Worm (Caenorhabditis elegans) whole organism, L3 larva: ENCODE measurements around the gene tat-3.

Experiments
- R02D3.7 ChIP-seq: fragments of 150-350 bp; optimal IDR thresholded peaks from 2 replicates; lab custom pipeline; 2014; ENCODE audit warnings: missing biosample characterization, missing genetic modification characterization
- ZK546.5 ChIP-seq: sonication (generic microtip); optimal IDR thresholded peaks from 2 replicates; lab custom pipeline; 2017; ENCODE audit warnings: missing biosample characterization, missing genetic modification characterization
- aly-2 ChIP-seq: fragments of 150-350 bp; optimal IDR thresholded peaks from 2 replicates; lab custom pipeline; 2014; ENCODE audit warnings: missing biosample characterization, missing genetic modification characterization
- ama-1 ChIP-seq: fragments of 150-350 bp; optimal IDR thresholded peaks from 2 replicates; lab custom pipeline; 2018
- ceh-16 ChIP-seq: sonication (generic microtip); optimal IDR thresholded peaks from 2 replicates; lab custom pipeline; 2017; ENCODE audit warnings: missing biosample characterization, missing genetic modification characterization
- ceh-28 ChIP-seq: fragments of 150-350 bp; optimal IDR thresholded peaks from 2 replicates; lab custom pipeline; 2014; ENCODE audit warnings: missing biosample characterization, missing genetic modification reagents, missing genetic modification characterization
- ceh-82 ChIP-seq: fragments of 150-350 bp; optimal IDR thresholded peaks from 2 replicates; lab custom pipeline; 2014; ENCODE audit warnings: missing biosample characterization, missing genetic modification characterization
- ceh-9 ChIP-seq: sonication (generic microtip); optimal IDR thresholded peaks from 2 replicates; lab custom pipeline; 2018; ENCODE audit warnings: missing biosample characterization, missing genetic modification characterization
- daf-12 ChIP-seq: fragments of 150-350 bp; optimal IDR thresholded peaks from 2 replicates; lab custom pipeline; 2014; ENCODE audit warnings: missing biosample characterization, missing genetic modification reagents, missing genetic modification characterization
- egl-27 ChIP-seq: sonication (generic microtip); optimal IDR thresholded peaks from 4 replicates; lab custom pipeline; 2017; ENCODE audit warnings: missing biosample characterization, missing genetic modification reagents, missing genetic modification characterization
- egl-5 ChIP-seq: fragments of 150-350 bp; optimal IDR thresholded peaks from 2 replicates; lab custom pipeline; 2017; ENCODE audit warnings: missing biosample characterization, missing genetic modification reagents, missing genetic modification characterization, inconsistent platforms
- elt-1 ChIP-seq: fragments of 150-350 bp; optimal IDR thresholded peaks from 2 replicates; lab custom pipeline; 2014; ENCODE audit warnings: missing biosample characterization, missing genetic modification characterization
- elt-2 ChIP-seq: sonication (generic microtip); optimal IDR thresholded peaks from 2 replicates; lab custom pipeline; 2016; ENCODE audit warnings: missing genetic modification reagents, mild to moderate bottlenecking, missing genetic modification characterization, missing compliant biosample characterization
- elt-3 ChIP-seq, 3 experiments: fragments of 150-350 bp in 1 of 3; sonication (generic microtip) in 2 of 3; optimal IDR thresholded peaks; 2 replicates in 2 of 3; 4 replicates in 1 of 3; lab custom pipeline; 2014 to 2017; ENCODE audit warnings: missing biosample characterization in 3 of 3, missing genetic modification characterization in 3 of 3
- eor-1 ChIP-seq, 2 experiments: fragments of 150-350 bp; optimal IDR thresholded peaks; 2 replicates each; lab custom pipeline; 2014 to 2018; ENCODE audit warnings: missing biosample characterization in 2 of 2, missing genetic modification characterization in 2 of 2
- fkh-10 ChIP-seq: sonication (generic microtip); optimal IDR thresholded peaks from 2 replicates; lab custom pipeline; 2017; ENCODE audit warnings: missing biosample characterization, missing genetic modification reagents, missing genetic modification characterization
- fkh-2 ChIP-seq: fragments of 150-350 bp; optimal IDR thresholded peaks from 2 replicates; lab custom pipeline; 2014; ENCODE audit warnings: missing biosample characterization, missing genetic modification reagents, missing genetic modification characterization
- fos-1 ChIP-seq: fragments of 150-350 bp; optimal IDR thresholded peaks from 2 replicates; lab custom pipeline; 2014; ENCODE audit warnings: missing biosample characterization, missing genetic modification characterization
- hmg-11 ChIP-seq: sonication (generic microtip); optimal IDR thresholded peaks from 2 replicates; lab custom pipeline; 2016; ENCODE audit warnings: missing genetic modification characterization, missing compliant biosample characterization
- jun-1 ChIP-seq: fragments of 150-350 bp; optimal IDR thresholded peaks from 2 replicates; lab custom pipeline; 2014; ENCODE audit warnings: missing biosample characterization, missing genetic modification reagents, missing genetic modification characterization
- lin-15B ChIP-seq: fragments of 150-350 bp; optimal IDR thresholded peaks from 2 replicates; lab custom pipeline; 2014; ENCODE audit warnings: missing biosample characterization, missing genetic modification characterization
- lin-39 ChIP-seq: fragments of 150-350 bp; optimal IDR thresholded peaks from 2 replicates; lab custom pipeline; 2018; ENCODE audit warnings: missing biosample characterization, missing genetic modification reagents, missing genetic modification characterization
- lsy-12 ChIP-seq: sonication (generic microtip); optimal IDR thresholded peaks from 2 replicates; lab custom pipeline; 2016; ENCODE audit warnings: mild to moderate bottlenecking, missing genetic modification characterization, missing compliant biosample characterization
- mdl-1 ChIP-seq: fragments of 150-350 bp; optimal IDR thresholded peaks from 2 replicates; lab custom pipeline; 2014; ENCODE audit warnings: missing biosample characterization, missing genetic modification characterization
- mml-1 ChIP-seq: fragments of 150-350 bp; sonication (generic microtip); optimal IDR thresholded peaks from 3 replicates; lab custom pipeline; 2014; ENCODE audit warnings: missing biosample characterization, missing genetic modification characterization
- nfya-1 ChIP-seq: sonication (generic microtip); optimal IDR thresholded peaks from 2 replicates; lab custom pipeline; 2017; ENCODE audit warnings: missing genetic modification characterization, mild to moderate bottlenecking, missing compliant biosample characterization, antibody characterized with exemption, moderate library complexity; ENCODE audit not compliant: insufficient read depth
- nhr-11 ChIP-seq: fragments of 150-350 bp; optimal IDR thresholded peaks from 2 replicates; lab custom pipeline; 2014; ENCODE audit warnings: missing biosample characterization, missing genetic modification characterization
- nhr-12 ChIP-seq: fragments of 150-350 bp; optimal IDR thresholded peaks from 2 replicates; lab custom pipeline; 2014; ENCODE audit warnings: missing biosample characterization, missing genetic modification characterization
- nhr-23 ChIP-seq: fragments of 150-350 bp; optimal IDR thresholded peaks from 2 replicates; lab custom pipeline; 2014; ENCODE audit warnings: missing biosample characterization, missing genetic modification reagents, missing genetic modification characterization
- nhr-237 ChIP-seq: fragments of 150-350 bp; optimal IDR thresholded peaks from 2 replicates; lab custom pipeline; 2014; ENCODE audit warnings: missing biosample characterization, missing genetic modification characterization
- nhr-25 ChIP-seq: sonication (generic microtip); optimal IDR thresholded peaks from 2 replicates; lab custom pipeline; 2017; ENCODE audit warnings: missing biosample characterization, missing genetic modification characterization
- nhr-28 ChIP-seq: fragments of 150-350 bp; optimal IDR thresholded peaks from 2 replicates; lab custom pipeline; 2014; ENCODE audit warnings: missing biosample characterization, missing genetic modification characterization
- nhr-43 ChIP-seq: sonication (generic microtip); optimal IDR thresholded peaks from 2 replicates; lab custom pipeline; 2016; ENCODE audit warnings: mild to moderate bottlenecking, missing genetic modification characterization, missing compliant biosample characterization; ENCODE audit not compliant: poor library complexity, severe bottlenecking
- nhr-67 ChIP-seq: fragments of 150-350 bp; optimal IDR thresholded peaks from 2 replicates; lab custom pipeline; 2014; ENCODE audit warnings: missing biosample characterization, missing genetic modification characterization
- nhr-76 ChIP-seq: fragments of 150-350 bp; sonication (generic microtip); optimal IDR thresholded peaks from 5 replicates; lab custom pipeline; 2014; ENCODE audit warnings: missing biosample characterization, missing genetic modification characterization
- nhr-77 ChIP-seq: fragments of 150-350 bp; optimal IDR thresholded peaks from 2 replicates; lab custom pipeline; 2014; ENCODE audit warnings: missing biosample characterization, missing genetic modification characterization
- pha-4 ChIP-seq: fragments of 150-350 bp; optimal IDR thresholded peaks from 2 replicates; lab custom pipeline; 2014; ENCODE audit warnings: missing biosample characterization, missing genetic modification reagents, missing genetic modification characterization
- pqm-1 ChIP-seq: fragments of 150-350 bp; optimal IDR thresholded peaks from 2 replicates; lab custom pipeline; 2017; ENCODE audit warnings: missing biosample characterization, missing genetic modification characterization, inconsistent platforms
- sea-2 ChIP-seq: fragments of 150-350 bp; sonication (generic microtip); optimal IDR thresholded peaks from 4 replicates; lab custom pipeline; 2014; ENCODE audit warnings: missing biosample characterization, missing genetic modification reagents, missing genetic modification characterization
- skn-1 ChIP-seq: fragments of 150-350 bp; optimal IDR thresholded peaks from 2 replicates; lab custom pipeline; 2014; ENCODE audit warnings: missing biosample characterization, missing genetic modification characterization
- snpc-4 ChIP-seq: fragments of 150-350 bp; optimal IDR thresholded peaks from 2 replicates; lab custom pipeline; 2014; ENCODE audit warnings: missing biosample characterization, missing genetic modification characterization
- tbx-2 ChIP-seq: sonication (generic microtip); optimal IDR thresholded peaks from 2 replicates; lab custom pipeline; 2016; ENCODE audit warnings: mild to moderate bottlenecking, missing genetic modification characterization, missing compliant biosample characterization
- unc-39 ChIP-seq: sonication (generic microtip); optimal IDR thresholded peaks from 4 replicates; lab custom pipeline; 2017; ENCODE audit warnings: missing biosample characterization, missing genetic modification characterization
- unc-62 ChIP-seq: fragments of 150-350 bp; sonication (generic microtip); optimal IDR thresholded peaks from 4 replicates; lab custom pipeline; 2014; ENCODE audit warnings: missing biosample characterization, missing genetic modification reagents, missing genetic modification characterization
- zag-1 ChIP-seq: fragments of 150-350 bp; optimal IDR thresholded peaks from 2 replicates; lab custom pipeline; 2014; ENCODE audit warnings: missing biosample characterization, missing genetic modification characterization
- ztf-11 ChIP-seq: fragments of 150-350 bp; optimal IDR thresholded peaks from 2 replicates; lab custom pipeline; 2014; ENCODE audit warnings: missing biosample characterization, missing genetic modification characterization
- ztf-4 ChIP-seq: fragments of 150-350 bp; optimal IDR thresholded peaks from 2 replicates; lab custom pipeline; 2014; ENCODE audit warnings: missing biosample characterization, missing genetic modification characterization

tat-3 gene

ce11 chrIII:10717479-10717878 is 13.0 kb downstream of the tat-3 start:
- TF ChIP-seq nhr-77 (no peak), snpc-4 (tag; lab: Kevin White, UChicago) (no peak), lin-39 (no peak), eor-1 (tag; optimal IDR thresholded peaks at IDR 0.05; lab: Kevin White, UChicago) (no peak), ama-1 (lab: Kevin White, UChicago) (peak; percentile 96), fkh-10 (GFP tag; lab: Kevin White, UChicago) (no peak), nfya-1 (tag; lab: Kevin White, UChicago) (peak; percentile 64), fkh-2 (tag; lab: Kevin White, UChicago) (no peak), unc-39 (tag; lab: Kevin White, UChicago) (peak; percentile 31), hmg-11 (tag; lab: Kevin White, UChicago) (no peak), nhr-28 (no peak), elt-1 (tag; lab: Kevin White, UChicago) (no peak), ceh-16 (tag; lab: Kevin White, UChicago) (no peak), ceh-9 (tag; lab: Kevin White, UChicago) (no peak), aly-2 (no peak), mdl-1 (tag; lab: Kevin White, UChicago) (peak; percentile 61), sea-2 (no peak), skn-1 (tag; lab: Kevin White, UChicago) (no peak), zag-1 (tag; lab: Kevin White, UChicago) (no peak), daf-12 (tag; lab: Kevin White, UChicago) (no peak), tbx-2 (tag; lab: Kevin White, UChicago) (peak; percentile 41), unc-62 (GFP tag; lab: Kevin White, UChicago) (no peak), elt-3 (tag; optimal IDR thresholded peaks at IDR 0.05; lab: Kevin White, UChicago) (peak; percentile 41 to 67 (median 55)), R02D3.7 (tag; lab: Kevin White, UChicago) (peak; percentile 19), jun-1 (tag; lab: Kevin White, UChicago) (peak; percentile 42), ztf-11 (tag; lab: Kevin White, UChicago) (no peak), ztf-4 (tag; lab: Kevin White, UChicago) (peak; percentile 87), lin-15B (tag; lab: Kevin White, UChicago) (no peak), ZK546.5 (no peak), nhr-23 (tag; lab: Kevin White, UChicago) (peak; percentile 87), nhr-76 (tag; lab: Kevin White, UChicago) (peak; percentile 40), mml-1 (tag; lab: Kevin White, UChicago) (no peak), lsy-12 (tag; lab: Kevin White, UChicago) (peak; percentile 17), elt-2 (tag; lab: Kevin White, UChicago) (peak; percentile 63), pqm-1 (tag; lab: Kevin White, UChicago) (peak; percentile 63), nhr-12 (tag; lab: Kevin White, UChicago) (no peak), egl-5 (tag; lab: Kevin White, UChicago) (no peak), nhr-43 (tag; lab: Kevin White, UChicago) (peak; percentile 96), nhr-237 (tag; lab: Kevin White, UChicago) (no peak), ceh-82 (no peak), pha-4 (tag; lab: Kevin White, UChicago) (no peak), egl-27 (tag; lab: Kevin White, UChicago) (no peak), fos-1 (tag; lab: Kevin White, UChicago) (no peak), nhr-25 (tag; lab: Kevin White, UChicago) (peak; percentile 93), nhr-11 (tag; lab: Kevin White, UChicago) (no peak), ceh-28 (tag; lab: Kevin White, UChicago) (peak; percentile 46), nhr-67 (no peak)
